Worm (Caenorhabditis elegans): ENCODE results near the gene lmp-2.

DNA sequence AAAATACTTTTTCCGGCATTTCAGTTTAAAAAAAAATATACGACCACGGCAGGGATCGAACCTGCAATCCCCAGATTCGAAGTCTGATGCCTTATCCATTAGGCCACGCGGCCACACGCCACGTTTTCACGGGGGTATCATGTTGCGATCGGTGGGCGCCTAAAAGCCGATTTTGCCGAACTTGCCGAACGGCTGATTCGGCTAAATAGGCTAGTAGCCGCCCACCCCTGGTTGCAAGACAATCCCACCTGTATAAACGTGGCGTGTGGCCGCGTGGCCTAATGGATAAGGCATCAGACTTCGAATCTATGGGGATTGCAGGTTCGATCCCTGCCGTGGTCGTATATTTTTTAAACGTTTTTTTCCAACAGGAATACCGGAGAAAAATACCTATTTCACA is 36.3 kb upstream of the lmp-2 start:
- TF ChIP-seq snpc-4 (tag; optimal IDR thresholded peaks at IDR 0.05) (no peak), ceh-39 (tag; optimal IDR thresholded peaks at IDR 0.05) (no peak)

All from whole organism, mixed stage, embryonic.